Worm (Caenorhabditis elegans): ENCODE measurements around the gene C23G10.10.

C23G10.10 gene

ce11 chrIII:6231880-6232279 lies 18.1 kb upstream of the C23G10.10 start:
- TF ChIP-seq hmg-1.2 (GFP tag; IDR thresholded peaks at IDR 0.05) (peak; percentile 68; the same call in 1 of the 2 replicates), nhr-80 (tag; optimal IDR thresholded peaks at IDR 0.05) (peak; percentile 68), ceh-27 (GFP tag; optimal IDR thresholded peaks at IDR 0.05) (no peak)

- TF ChIP-seq mxl-1 (tag; optimal IDR thresholded peaks at IDR 0.05) (no peak), rec-8 (tag; optimal IDR thresholded peaks at IDR 0.05) (no peak), hrde-1 (tag; optimal IDR thresholded peaks at IDR 0.05; ENCODE audit: borderline replicate concordance) (no peak), D2030.7 (GFP tag; IDR thresholded peaks at IDR 0.05) (no peak), T07F8.4 (tag; optimal IDR thresholded peaks at IDR 0.05) (no peak), nhr-27 (tag; optimal IDR thresholded peaks at IDR 0.05) (no peak), chd-7 (tag; optimal IDR thresholded peaks at IDR 0.05) (no peak), pbrm-1 (GFP tag; IDR thresholded peaks at IDR 0.05) (no peak)
Measured at ce11 chrIII:6230870-6231269, 17.1 kb upstream of the C23G10.10 start, which contains the start of gene esyt-2. Gene esyt-2, minus strand, starts transcription at chrIII:6230970.

- TF ChIP-seq hmg-20 (GFP tag; IDR thresholded peaks at IDR 0.05) (no peak), chd-7 (tag; optimal IDR thresholded peaks at IDR 0.05) (no peak), hmg-1.2 (GFP tag; IDR thresholded peaks at IDR 0.05) (peak; percentile 82), F55B11.4 (tag; optimal IDR thresholded peaks at IDR 0.05; ENCODE audit: borderline replicate concordance, insufficient read depth) (no peak), snpc-1.1 (tag; optimal IDR thresholded peaks at IDR 0.05; ENCODE audit: insufficient read depth) (no peak), tlf-1 (GFP tag; optimal IDR thresholded peaks at IDR 0.05) (no peak), efl-1 (GFP tag; optimal IDR thresholded peaks at IDR 0.05) (no peak)
Measured at ce11 chrIII:6221403-6221802, 7.6 kb upstream of the C23G10.10 start.

ce11 chrIII:6216833-6217466 lies 3.1 kb upstream of the C23G10.10 start, which contains the start of gene hot-4:
Gene hot-4, plus strand, starts transcription at chrIII:6217416.
- TF ChIP-seq F33H1.4 (GFP tag; IDR thresholded peaks at IDR 0.05), result peak; percentile 18; the same call in 1 of the 2 replicates
- TF ChIP-seq madf-3 (GFP tag; IDR thresholded peaks at IDR 0.05), result no peak
- peak; percentile 84 for TF ChIP-seq madf-6 (GFP tag; IDR thresholded peaks at IDR 0.05)
- TF ChIP-seq hlh-26 (GFP tag; conservative IDR thresholded peaks at IDR 0.05), result no peak
- TF ChIP-seq dpl-1 (GFP tag; optimal IDR thresholded peaks at IDR 0.05), result peak; percentile 19
- no peak for TF ChIP-seq ekl-4 (GFP tag; IDR thresholded peaks at IDR 0.05)
- peak; percentile 31; the same call in 1 of the 2 replicates for TF ChIP-seq madf-8 (GFP tag; conservative IDR thresholded peaks at IDR 0.05)
- TF ChIP-seq sptf-2 (GFP tag; optimal IDR thresholded peaks at IDR 0.05), result no peak
- TF ChIP-seq efl-1 (GFP tag; optimal IDR thresholded peaks at IDR 0.05), result peak; percentile 66

- no peak for TF ChIP-seq B0336.3 (GFP tag; IDR thresholded peaks at IDR 0.05)
- no peak for TF ChIP-seq egl-18 (GFP tag; IDR thresholded peaks at IDR 0.05)
- TF ChIP-seq snpc-1.3 (tag; optimal IDR thresholded peaks at IDR 0.05; ENCODE audit: insufficient read depth), result no peak
- no peak for TF ChIP-seq madf-10 (tag; optimal IDR thresholded peaks at IDR 0.05)
- TF ChIP-seq tbx-9 (tag; optimal IDR thresholded peaks at IDR 0.05; ENCODE audit: borderline replicate concordance), result no peak
- no peak for TF ChIP-seq zim-3 (tag; optimal IDR thresholded peaks at IDR 0.05)
- no peak for TF ChIP-seq B0019.2 (GFP tag; conservative IDR thresholded peaks at IDR 0.05)
- TF ChIP-seq lag-1 (GFP tag; IDR thresholded peaks at IDR 0.05), result no peak
- no peak for TF ChIP-seq F23B12.7 (tag; optimal IDR thresholded peaks at IDR 0.05; ENCODE audit: insufficient read depth)
- no peak for TF ChIP-seq Y79H2A.3 (GFP tag; conservative IDR thresholded peaks at IDR 0.05)
- TF ChIP-seq madf-6 (GFP tag; IDR thresholded peaks at IDR 0.05), result no peak
- TF ChIP-seq pha-4 (tag; optimal IDR thresholded peaks at IDR 0.05), result no peak
Measured at ce11 chrIII:6215943-6216342, 2.1 kb upstream of the C23G10.10 start.
